Fruit fly (Drosophila melanogaster): Measurements from ENCODE around the gene Pa1.

dm6 chrX:11342771-11343170, 16.3 kb upstream of the Pa1 start:
- TF ChIP-seq CG3032 (tag; optimal IDR thresholded peaks at IDR 0.05) (no peak), Lpt (GFP tag; optimal IDR thresholded peaks at IDR 0.05) (no peak), CG6276 (GFP tag; optimal IDR thresholded peaks at IDR 0.05) (no peak), Hr4 (GFP tag; optimal IDR thresholded peaks at IDR 0.05) (no peak), CG11902 (GFP tag; optimal IDR thresholded peaks at IDR 0.05) (no peak), CG9139 (GFP tag; optimal IDR thresholded peaks at IDR 0.05) (no peak), vri (GFP tag; optimal IDR thresholded peaks at IDR 0.05) (no peak)
